Fruit fly (Drosophila melanogaster) S2 (cell line): ENCODE results near the gene CG10026.

Source experiments
- CG8478 ChIP-seq: fragments of >200 bp; optimal IDR thresholded peaks from 2 replicates; lab custom pipeline; 2018
- CTCF ChIP-seq, 2 experiments: fragments of >200 bp; optimal IDR thresholded peaks; 2 replicates each; lab custom pipeline; 2018

DNA sequence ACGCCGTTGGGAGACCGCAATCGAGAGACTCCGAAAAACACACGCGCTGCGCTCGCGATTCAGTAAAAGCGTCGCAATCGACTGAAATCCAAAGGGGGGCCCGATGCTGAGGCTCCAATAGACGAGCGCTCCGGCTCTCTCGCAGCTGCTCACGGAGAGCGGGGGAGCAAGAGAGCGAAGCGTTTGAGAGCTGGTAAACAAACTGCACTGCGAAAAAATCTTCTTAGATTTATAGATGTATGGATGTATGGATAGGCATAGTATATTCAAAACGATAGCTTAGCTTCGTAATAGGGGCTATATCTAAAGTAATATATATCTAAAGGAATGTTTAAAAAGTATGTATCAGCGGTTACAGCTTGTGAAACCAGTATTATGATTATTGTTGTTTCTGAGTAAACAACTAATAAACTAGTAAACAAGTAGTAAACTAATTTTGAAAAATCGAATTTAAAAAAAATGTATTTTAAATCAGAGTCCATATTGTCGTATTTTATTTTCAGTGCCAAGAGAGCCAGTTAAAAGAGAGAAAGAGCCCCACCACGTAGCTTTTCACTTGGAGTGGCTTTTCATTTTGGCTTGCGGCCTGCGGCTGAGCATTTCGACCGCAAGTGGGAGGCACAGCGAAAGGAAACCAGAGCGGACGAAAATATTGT is 30.5 kb upstream of the CG10026 start, which contains the start of the genes Alp12 and CG13085:
- no peak for TF ChIP-seq CTCF (optimal IDR thresholded peaks at IDR 0.05; lab: Kevin White, UChicago)
- no peak for TF ChIP-seq CG8478 (lab: Kevin White, UChicago)
